Fruit fly (Drosophila melanogaster): ENCODE results near the gene nebu.
A peak's percentile ranks its signal among the peaks of the same experiment; 100 is the strongest.

Gene nebu

dm6 chr3L:12832355-12832881, 10.5 kb downstream of the nebu start:
- TF ChIP-seq CG33017 (tag; optimal IDR thresholded peaks at IDR 0.05) (no peak), cnc (optimal IDR thresholded peaks at IDR 0.05) (no peak), pad (GFP tag; optimal IDR thresholded peaks at IDR 0.05) (no peak), bab1 (GFP tag; optimal IDR thresholded peaks at IDR 0.05) (no peak), Clk (GFP tag; optimal IDR thresholded peaks at IDR 0.05) (no peak), ovo (GFP tag; optimal IDR thresholded peaks at IDR 0.05) (no peak), Mnt (GFP tag; optimal IDR thresholded peaks at IDR 0.05) (no peak), tj (GFP tag; optimal IDR thresholded peaks at IDR 0.05) (no peak), CG5204 (GFP tag; optimal IDR thresholded peaks at IDR 0.05) (no peak), CG1620 (GFP tag; optimal IDR thresholded peaks at IDR 0.05) (no peak), CG7045 (GFP tag; optimal IDR thresholded peaks at IDR 0.05) (no peak), kay (GFP tag; ENCODE audit: borderline replicate concordance) (no peak), Crg-1 (GFP tag; optimal IDR thresholded peaks at IDR 0.05) (no peak), CG7101 (tag; optimal IDR thresholded peaks at IDR 0.05) (no peak), cic (GFP tag; optimal IDR thresholded peaks at IDR 0.05) (no peak)

dm6 chr3L:12831290-12831952, 11.5 kb downstream of the nebu start:
- TF ChIP-seq ovo (GFP tag; optimal IDR thresholded peaks at IDR 0.05) = no peak
- no peak for TF ChIP-seq CG14711 (tag; optimal IDR thresholded peaks at IDR 0.05)
- no peak for TF ChIP-seq CG12768 (GFP tag; optimal IDR thresholded peaks at IDR 0.05)
- TF ChIP-seq bab1 (GFP tag; optimal IDR thresholded peaks at IDR 0.05) = no peak
- TF ChIP-seq Crg-1 (GFP tag; optimal IDR thresholded peaks at IDR 0.05) = no peak
- no peak for TF ChIP-seq Clk (GFP tag; optimal IDR thresholded peaks at IDR 0.05)
- no peak for TF ChIP-seq CG5204 (GFP tag; optimal IDR thresholded peaks at IDR 0.05)
- TF ChIP-seq tj (GFP tag; optimal IDR thresholded peaks at IDR 0.05) = no peak
- TF ChIP-seq cnc (optimal IDR thresholded peaks at IDR 0.05) = no peak
- TF ChIP-seq toe (GFP tag; optimal IDR thresholded peaks at IDR 0.05) = no peak
- TF ChIP-seq pad (GFP tag; optimal IDR thresholded peaks at IDR 0.05) = no peak
- no peak for TF ChIP-seq CG7045 (GFP tag; optimal IDR thresholded peaks at IDR 0.05)
- TF ChIP-seq Hr96 (GFP tag; optimal IDR thresholded peaks at IDR 0.05) = no peak
- TF ChIP-seq CG1620 (GFP tag; optimal IDR thresholded peaks at IDR 0.05) = no peak
- no peak for TF ChIP-seq Mnt (GFP tag; optimal IDR thresholded peaks at IDR 0.05)
- no peak for TF ChIP-seq CG11617 (GFP tag; optimal IDR thresholded peaks at IDR 0.05)
- no peak for TF ChIP-seq CG7101 (tag; optimal IDR thresholded peaks at IDR 0.05)
- TF ChIP-seq cic (GFP tag; optimal IDR thresholded peaks at IDR 0.05) = no peak
- TF ChIP-seq kay (GFP tag; ENCODE audit: borderline replicate concordance) = no peak
- TF ChIP-seq CG33017 (tag; optimal IDR thresholded peaks at IDR 0.05) = no peak

dm6 chr3L:12830416-12830815, 12.5 kb downstream of the nebu start:
- TF ChIP-seq kay (GFP tag; ENCODE audit: borderline replicate concordance) = peak; percentile 77
- TF ChIP-seq Mnt (GFP tag; optimal IDR thresholded peaks at IDR 0.05) = no peak
- TF ChIP-seq CG5204 (GFP tag; optimal IDR thresholded peaks at IDR 0.05) = no peak

dm6 chr3L:12828532-12828931, 14.4 kb downstream of the nebu start:
- TF ChIP-seq tj (GFP tag; optimal IDR thresholded peaks at IDR 0.05) = no peak
- TF ChIP-seq CG7101 (tag; optimal IDR thresholded peaks at IDR 0.05) = no peak
- TF ChIP-seq Hr96 (GFP tag; optimal IDR thresholded peaks at IDR 0.05) = no peak
- TF ChIP-seq kay (GFP tag; ENCODE audit: borderline replicate concordance) = no peak
- TF ChIP-seq Mnt (GFP tag; optimal IDR thresholded peaks at IDR 0.05) = no peak
- TF ChIP-seq ovo (GFP tag; optimal IDR thresholded peaks at IDR 0.05) = no peak
- TF ChIP-seq Clk (GFP tag; optimal IDR thresholded peaks at IDR 0.05) = no peak
- TF ChIP-seq CG14711 (tag; optimal IDR thresholded peaks at IDR 0.05) = no peak
- TF ChIP-seq CG1620 (GFP tag; optimal IDR thresholded peaks at IDR 0.05) = no peak
- TF ChIP-seq CG5204 (GFP tag; optimal IDR thresholded peaks at IDR 0.05) = no peak
- no peak for TF ChIP-seq Crg-1 (GFP tag; optimal IDR thresholded peaks at IDR 0.05)
- no peak for TF ChIP-seq CG12768 (GFP tag; optimal IDR thresholded peaks at IDR 0.05)
- TF ChIP-seq CG11617 (GFP tag; optimal IDR thresholded peaks at IDR 0.05) = no peak
- no peak for TF ChIP-seq pad (GFP tag; optimal IDR thresholded peaks at IDR 0.05)
- TF ChIP-seq CG33017 (tag; optimal IDR thresholded peaks at IDR 0.05) = no peak
- TF ChIP-seq bab1 (GFP tag; optimal IDR thresholded peaks at IDR 0.05) = no peak

- TF ChIP-seq toe (GFP tag; optimal IDR thresholded peaks at IDR 0.05) = no peak
- no peak for TF ChIP-seq CG33017 (tag; optimal IDR thresholded peaks at IDR 0.05)
- no peak for TF ChIP-seq pad (GFP tag; optimal IDR thresholded peaks at IDR 0.05)
- TF ChIP-seq bab1 (GFP tag; optimal IDR thresholded peaks at IDR 0.05) = no peak
- no peak for TF ChIP-seq CG1620 (GFP tag; optimal IDR thresholded peaks at IDR 0.05)
- no peak for TF ChIP-seq Crg-1 (GFP tag; optimal IDR thresholded peaks at IDR 0.05)
- TF ChIP-seq tj (GFP tag; optimal IDR thresholded peaks at IDR 0.05) = no peak
- TF ChIP-seq ovo (GFP tag; optimal IDR thresholded peaks at IDR 0.05) = no peak
- TF ChIP-seq Mnt (GFP tag; optimal IDR thresholded peaks at IDR 0.05) = no peak
These were observed 15.2 kb downstream of the nebu start for dm6 chr3L:12827705-12828104.

- TF ChIP-seq bab1 (GFP tag; optimal IDR thresholded peaks at IDR 0.05) (peak; percentile 26), cic (GFP tag; optimal IDR thresholded peaks at IDR 0.05) (no peak)
These were observed 27.1 kb downstream of the nebu start for dm6 chr3L:12815756-12816155.

dm6 chr3L:12814806-12815205, 28.1 kb downstream of the nebu start:
- TF ChIP-seq CG7045 (GFP tag; optimal IDR thresholded peaks at IDR 0.05) (no peak), pad (GFP tag; optimal IDR thresholded peaks at IDR 0.05) (peak; percentile 79), bab1 (GFP tag; optimal IDR thresholded peaks at IDR 0.05) (peak; percentile 44)

Data from whole organism, adult.